Fruit fly (Drosophila melanogaster) whole organism, embryonic: Measurements from ENCODE around the gene CG14017.

Source experiments
- Bdp1 ChIP-seq: fragments of 200-800 bp; sonication (Bioruptor generic); optimal IDR thresholded peaks from 3 replicates; lab custom pipeline; 2016; ENCODE audit warnings: missing biosample characterization, missing genetic modification characterization
- CG10959 ChIP-seq: fragments of 200-800 bp; sonication (Bioruptor generic); IDR thresholded peaks from 2 replicates; pipeline ENCODE4 v1.3.6; 2022; ENCODE audit warnings: missing biosample characterization, missing genetic modification characterization
- CG11398 ChIP-seq: fragments of 200-800 bp; sonication (Bioruptor generic); optimal IDR thresholded peaks from 2 replicates; lab custom pipeline; 2016; ENCODE audit warnings: missing biosample characterization, missing genetic modification characterization
- CG11456 ChIP-seq: fragments of 200-800 bp; sonication (Bioruptor generic); IDR thresholded peaks from 3 replicates; pipeline ENCODE4 v1.3.6; 2022; ENCODE audit warnings: missing biosample characterization, missing genetic modification characterization
- CG12659 ChIP-seq: fragments of 200-800 bp; sonication (Bioruptor generic); optimal IDR thresholded peaks from 3 replicates; lab custom pipeline; 2017; ENCODE audit warnings: mild to moderate bottlenecking, missing biosample characterization, missing genetic modification reagents, missing genetic modification characterization
- CG13287 ChIP-seq: fragments of 200-800 bp; sonication (Bioruptor generic); IDR thresholded peaks from 2 replicates; pipeline ENCODE4 v1.3.6; 2022; ENCODE audit warnings: missing biosample characterization, missing genetic modification characterization; ENCODE audit not compliant: partially characterized antibody
- CG2116 ChIP-seq: fragments of 200-800 bp; sonication (Bioruptor generic); optimal IDR thresholded peaks from 3 replicates; lab custom pipeline; 2018; ENCODE audit warnings: missing biosample characterization, mild to moderate bottlenecking, missing genetic modification characterization
- CG31441 ChIP-seq: fragments of 200-800 bp; sonication (Bioruptor generic); IDR thresholded peaks from 2 replicates; pipeline ENCODE4 v1.3.6; 2022; ENCODE audit warnings: missing biosample characterization, missing genetic modification characterization
- CG32767 ChIP-seq: fragments of 200-800 bp; sonication (Bioruptor generic); IDR thresholded peaks from 2 replicates; pipeline ENCODE4 v1.3.6; 2022; ENCODE audit warnings: missing biosample characterization, missing genetic modification characterization
- CG34376 ChIP-seq: fragments of 200-800 bp; sonication (Bioruptor generic); optimal IDR thresholded peaks from 2 replicates; lab custom pipeline; 2018; ENCODE audit warnings: missing biosample characterization, mild to moderate bottlenecking, missing genetic modification characterization
- CG4360 ChIP-seq: fragments of 200-800 bp; sonication (Bioruptor generic); IDR thresholded peaks from 2 replicates; pipeline ENCODE4 v1.3.6; 2022; ENCODE audit warnings: missing biosample characterization, missing genetic modification characterization
- CG5953 ChIP-seq: fragments of 200-800 bp; sonication (Bioruptor generic); IDR thresholded peaks from 2 replicates; pipeline ENCODE4 v1.3.6; 2022; ENCODE audit warnings: missing biosample characterization, missing genetic modification characterization
- CG7357 ChIP-seq: fragments of 200-800 bp; sonication (Bioruptor generic); IDR thresholded peaks from 3 replicates; pipeline ENCODE4 v1.3.6; 2022; ENCODE audit warnings: missing biosample characterization, missing genetic modification characterization
- CG8281 ChIP-seq: fragments of 200-800 bp; sonication (Bioruptor generic); optimal IDR thresholded peaks from 2 replicates; lab custom pipeline; 2018; ENCODE audit warnings: missing biosample characterization, mild to moderate bottlenecking, missing genetic modification characterization, moderate library complexity
- CG8359 ChIP-seq: fragments of 200-800 bp; sonication (Bioruptor generic); optimal IDR thresholded peaks from 2 replicates; lab custom pipeline; 2017; ENCODE audit warnings: missing biosample characterization, mild to moderate bottlenecking, missing genetic modification characterization, borderline replicate concordance
- CG9727 ChIP-seq: fragments of 200-800 bp; sonication (Bioruptor generic); optimal IDR thresholded peaks from 3 replicates; lab custom pipeline; 2017; ENCODE audit warnings: missing biosample characterization, mild to moderate bottlenecking, missing genetic modification characterization
- CG9817 ChIP-seq: fragments of 200-800 bp; sonication (Bioruptor generic); optimal IDR thresholded peaks from 2 replicates; lab custom pipeline; 2018; ENCODE audit warnings: missing biosample characterization, mild to moderate bottlenecking, missing genetic modification characterization, moderate library complexity
- D19A ChIP-seq: fragments of 200-800 bp; optimal IDR thresholded peaks from 3 replicates; lab custom pipeline; 2019; ENCODE audit warnings: missing biosample characterization, mild to moderate bottlenecking, missing genetic modification characterization, moderate library complexity
- Dbx ChIP-seq: fragments of 200-800 bp; sonication (Bioruptor generic); IDR thresholded peaks from 3 replicates; pipeline ENCODE4 v1.3.6; 2022; ENCODE audit warnings: missing biosample characterization, missing genetic modification characterization
- Dip2 ChIP-seq: fragments of 200-800 bp; sonication (Bioruptor generic); IDR thresholded peaks from 2 replicates; pipeline ENCODE4 v1.3.6; 2022; ENCODE audit warnings: missing biosample characterization, missing genetic modification characterization
- Mad ChIP-seq: fragments of 200-800 bp; sonication (Bioruptor generic); optimal IDR thresholded peaks from 2 replicates; lab custom pipeline; 2016; ENCODE audit warnings: missing biosample characterization, missing genetic modification characterization
- Mrtf ChIP-seq: fragments of 200-800 bp; sonication (Bioruptor generic); IDR thresholded peaks from 3 replicates; pipeline ENCODE4 v1.3.6; 2022; ENCODE audit warnings: missing biosample characterization, missing genetic modification characterization
- NC2α ChIP-seq: fragments of 200-800 bp; sonication (Bioruptor generic); optimal IDR thresholded peaks from 2 replicates; lab custom pipeline; 2016; ENCODE audit warnings: missing biosample characterization, missing genetic modification characterization
- Nf-YA ChIP-seq: fragments of 200-800 bp; sonication (Bioruptor generic); IDR thresholded peaks from 2 replicates; pipeline ENCODE4 v1.3.6; 2022; ENCODE audit warnings: missing biosample characterization, missing genetic modification characterization
- Sin3A ChIP-seq: fragments of >200 bp; optimal IDR thresholded peaks from 2 replicates; lab custom pipeline; 2018
- Sry-β ChIP-seq: fragments of 200-800 bp; sonication (Bioruptor generic); optimal IDR thresholded peaks from 2 replicates; lab custom pipeline; 2018; ENCODE audit warnings: missing biosample characterization, mild to moderate bottlenecking, missing genetic modification characterization, moderate library complexity
- Xbp1 ChIP-seq: fragments of 200-800 bp; sonication (Bioruptor generic); optimal IDR thresholded peaks from 3 replicates; lab custom pipeline; 2016; ENCODE audit warnings: missing biosample characterization, mild to moderate bottlenecking, missing genetic modification characterization
- ac ChIP-seq: fragments of 200-800 bp; sonication (Bioruptor generic); optimal IDR thresholded peaks from 3 replicates; lab custom pipeline; 2017; ENCODE audit warnings: missing biosample characterization, mild to moderate bottlenecking, missing genetic modification characterization
- al ChIP-seq: fragments of 200-800 bp; sonication (Bioruptor generic); IDR thresholded peaks from 2 replicates; pipeline ENCODE4 v1.3.6; 2022; ENCODE audit warnings: missing biosample characterization, missing genetic modification characterization
- ara ChIP-seq: fragments of 200-800 bp; sonication (Bioruptor generic); IDR thresholded peaks from 2 replicates; pipeline ENCODE4 v1.3.6; 2022; ENCODE audit warnings: missing biosample characterization, missing genetic modification characterization
- az2 ChIP-seq: fragments of 200-800 bp; sonication (Bioruptor generic); optimal IDR thresholded peaks from 3 replicates; lab custom pipeline; 2016; ENCODE audit warnings: missing biosample characterization, missing genetic modification characterization
- bcd ChIP-seq: fragments of 200-800 bp; sonication (Bioruptor generic); optimal IDR thresholded peaks from 2 replicates; lab custom pipeline; 2017; ENCODE audit warnings: missing biosample characterization, mild to moderate bottlenecking, missing genetic modification characterization
- chn ChIP-seq: fragments of 200-800 bp; sonication (Bioruptor generic); optimal IDR thresholded peaks from 2 replicates; lab custom pipeline; 2016; ENCODE audit warnings: missing biosample characterization, missing genetic modification characterization
- dimm ChIP-seq: fragments of 200-800 bp; sonication (Bioruptor generic); IDR thresholded peaks from 2 replicates; pipeline ENCODE4 v1.3.6; 2022; ENCODE audit warnings: missing biosample characterization, missing genetic modification characterization
- dmrt11E ChIP-seq: fragments of 200-800 bp; sonication (Bioruptor generic); optimal IDR thresholded peaks from 3 replicates; lab custom pipeline; 2018; ENCODE audit warnings: missing biosample characterization, mild to moderate bottlenecking, missing genetic modification characterization, moderate library complexity
- ewg ChIP-seq: fragments of 200-800 bp; sonication (Bioruptor generic); optimal IDR thresholded peaks from 3 replicates; lab custom pipeline; 2017; ENCODE audit warnings: mild to moderate bottlenecking, missing biosample characterization, missing genetic modification reagents, missing genetic modification characterization
- gfzf ChIP-seq: fragments of 200-800 bp; sonication (Bioruptor generic); optimal IDR thresholded peaks from 2 replicates; lab custom pipeline; 2016; ENCODE audit warnings: missing biosample characterization, mild to moderate bottlenecking, missing genetic modification characterization, moderate library complexity
- ind ChIP-seq: fragments of 200-800 bp; sonication (Bioruptor generic); optimal IDR thresholded peaks from 3 replicates; lab custom pipeline; 2016; ENCODE audit warnings: missing biosample characterization, missing genetic modification characterization
- mirr ChIP-seq: fragments of 200-800 bp; sonication (Bioruptor generic); optimal IDR thresholded peaks from 3 replicates; lab custom pipeline; 2018; ENCODE audit warnings: missing biosample characterization, mild to moderate bottlenecking, missing genetic modification characterization
- nau ChIP-seq: fragments of 200-800 bp; sonication (Bioruptor generic); optimal IDR thresholded peaks from 3 replicates; lab custom pipeline; 2017; ENCODE audit warnings: missing biosample characterization, mild to moderate bottlenecking, missing genetic modification characterization, missing genetic modification reagents
- nmo ChIP-seq: fragments of 200-800 bp; sonication (Bioruptor generic); optimal IDR thresholded peaks from 2 replicates; lab custom pipeline; 2018; ENCODE audit warnings: missing biosample characterization, mild to moderate bottlenecking, missing genetic modification characterization, moderate library complexity
- nom ChIP-seq: fragments of 200-800 bp; sonication (Bioruptor generic); optimal IDR thresholded peaks from 2 replicates; lab custom pipeline; 2017; ENCODE audit warnings: missing biosample characterization, missing genetic modification characterization, mild to moderate bottlenecking, moderate library complexity, missing genetic modification reagents
- onecut ChIP-seq: fragments of 200-800 bp; sonication (Bioruptor generic); IDR thresholded peaks from 2 replicates; pipeline ENCODE4 v1.3.6; 2022; ENCODE audit warnings: missing biosample characterization, missing genetic modification characterization
- org-1 ChIP-seq: fragments of 200-800 bp; sonication (Bioruptor generic); optimal IDR thresholded peaks from 2 replicates; lab custom pipeline; 2017; ENCODE audit warnings: missing biosample characterization, missing genetic modification characterization
- pb ChIP-seq: fragments of 200-800 bp; sonication (Bioruptor generic); optimal IDR thresholded peaks from 3 replicates; lab custom pipeline; 2016; ENCODE audit warnings: missing biosample characterization, missing genetic modification characterization
- peb ChIP-seq: fragments of 200-800 bp; sonication (Bioruptor generic); IDR thresholded peaks from 2 replicates; pipeline ENCODE4 v1.3.6; 2022; ENCODE audit warnings: missing biosample characterization, missing genetic modification characterization
- scrt ChIP-seq: fragments of 200-800 bp; sonication (Bioruptor generic); optimal IDR thresholded peaks from 2 replicates; lab custom pipeline; 2018; ENCODE audit warnings: missing biosample characterization, mild to moderate bottlenecking, missing genetic modification characterization, moderate library complexity
- sd ChIP-seq: fragments of 200-800 bp; sonication (Bioruptor generic); optimal IDR thresholded peaks from 3 replicates; lab custom pipeline; 2018; ENCODE audit warnings: missing biosample characterization, mild to moderate bottlenecking, missing genetic modification characterization, moderate library complexity
- slp2 ChIP-seq: fragments of 200-800 bp; sonication (Bioruptor generic); optimal IDR thresholded peaks from 2 replicates; lab custom pipeline; 2016; ENCODE audit warnings: missing biosample characterization, missing genetic modification characterization
- ssp ChIP-seq: fragments of 200-800 bp; sonication (Bioruptor generic); IDR thresholded peaks from 2 replicates; pipeline ENCODE4 v1.3.6; 2022; ENCODE audit warnings: missing biosample characterization, missing genetic modification characterization
- vfl ChIP-seq: fragments of 200-800 bp; sonication (Bioruptor generic); optimal IDR thresholded peaks from 2 replicates; lab custom pipeline; 2016; ENCODE audit warnings: missing biosample characterization, missing genetic modification characterization
- wek ChIP-seq: fragments of 200-800 bp; sonication (Bioruptor generic); optimal IDR thresholded peaks from 3 replicates; lab custom pipeline; 2018; ENCODE audit warnings: missing biosample characterization, mild to moderate bottlenecking, missing genetic modification characterization, moderate library complexity

Gene CG14017

dm6 chr2L:5519846-5520384 is 33.8 kb upstream of the CG14017 start, which contains the start of the genes CG7382 and cl (continued):
- TF ChIP-seq CG10959 (GFP tag; lab: Robert Waterston, UW) (no peak), mirr (no peak), CG32767 (GFP tag; lab: Robert Waterston, UW) (no peak), nau (no peak), org-1 (GFP tag; lab: Kevin White, UChicago) (no peak), vfl (GFP tag; lab: Kevin White, UChicago) (no peak), dmrt11E (peak; percentile 9), Sin3A (lab: Kevin White, UChicago) (peak; percentile 81), Mad (GFP tag; lab: Kevin White, UChicago) (no peak), Mrtf (GFP tag; lab: Robert Waterston, UW) (no peak), pb (GFP tag; lab: Kevin White, UChicago) (no peak), Sry-β (GFP tag; lab: Kevin White, UChicago) (peak; percentile 98), CG4360 (0 out of 2 replicates have a peak, but pooled peaks have one; percentile 38), CG2116 (GFP tag; lab: Kevin White, UChicago) (peak; percentile 64), CG11456 (no peak), scrt (GFP tag; lab: Kevin White, UChicago) (no peak), Dbx (GFP tag; lab: Robert Waterston, UW) (0 out of 3 replicates have a peak, but pooled peaks have one; percentile 33), sd (tag; lab: Kevin White, UChicago) (peak; percentile 59), CG31441 (GFP tag; lab: Robert Waterston, UW) (peak; percentile 61; the same call in 1 of the 2 replicates), onecut (GFP tag; lab: Robert Waterston, UW) (no peak), al (GFP tag; lab: Robert Waterston, UW) (no peak), slp2 (GFP tag; lab: Kevin White, UChicago) (no peak), bcd (GFP tag; lab: Kevin White, UChicago) (peak; percentile 44), ewg (no peak), gfzf (GFP tag; lab: Kevin White, UChicago) (peak; percentile 60), NC2α (GFP tag; lab: Kevin White, UChicago) (no peak), Xbp1 (GFP tag; lab: Kevin White, UChicago) (peak; percentile 60), nmo (GFP tag; lab: Kevin White, UChicago) (peak; percentile 79), Nf-YA (GFP tag; lab: Robert Waterston, UW) (no peak), Bdp1 (GFP tag; lab: Kevin White, UChicago) (no peak), dimm (GFP tag; lab: Robert Waterston, UW) (no peak), CG7357 (GFP tag; lab: Robert Waterston, UW) (no peak), CG9727 (GFP tag; lab: Kevin White, UChicago) (peak; percentile 42), peb (GFP tag; lab: Robert Waterston, UW) (no peak), CG12659 (peak; percentile 71), CG5953 (no peak), Dip2 (GFP tag; lab: Robert Waterston, UW) (no peak), ac (GFP tag; lab: Kevin White, UChicago) (no peak), CG13287 (no peak), CG11398 (GFP tag; lab: Kevin White, UChicago) (no peak), az2 (GFP tag; lab: Kevin White, UChicago) (peak; percentile 54), wek (GFP tag; lab: Kevin White, UChicago) (no peak), CG8359 (GFP tag; lab: Kevin White, UChicago) (no peak), nom (GFP tag; lab: Kevin White, UChicago) (no peak), chn (GFP tag; lab: Kevin White, UChicago) (no peak), ssp (no peak), ara (GFP tag; lab: Robert Waterston, UW) (no peak), CG9817 (tag; lab: Kevin White, UChicago) (peak; percentile 34), D19A (tag; lab: Kevin White, UChicago) (peak; percentile 30), ind (GFP tag; lab: Kevin White, UChicago) (peak; percentile 54), CG8281 (tag; lab: Kevin White, UChicago) (no peak), CG34376 (peak; percentile 33)
